Fruit fly (Drosophila melanogaster) S2 (cell line): ENCODE measurements around the gene psh.

Experiments
- CG8478 ChIP-seq: fragments of >200 bp; optimal IDR thresholded peaks from 2 replicates; lab custom pipeline; 2018
- CTCF ChIP-seq, 2 experiments: fragments of >200 bp; optimal IDR thresholded peaks; 2 replicates each; lab custom pipeline; 2018

DNA sequence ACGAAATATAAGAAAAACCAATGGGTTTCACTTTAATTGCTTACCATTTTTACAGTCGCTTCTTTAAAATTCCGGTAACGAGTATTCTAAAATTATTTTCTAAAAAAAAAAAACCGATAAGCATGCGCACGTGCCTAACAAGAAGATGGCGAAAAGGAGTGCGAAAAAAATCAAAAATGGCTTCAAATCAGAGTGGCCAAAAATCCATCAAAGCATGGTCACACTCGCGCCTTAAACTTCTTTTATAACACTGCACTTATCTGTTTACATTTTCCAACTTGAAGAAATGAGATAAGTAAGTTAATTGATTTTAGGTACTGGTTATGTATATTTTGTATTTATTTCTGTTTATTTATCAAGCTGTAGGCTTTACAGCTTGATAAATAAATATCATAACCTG, 26.4 kb downstream of the psh start, which contains the start of gene CG43843:
- TF ChIP-seq CTCF (optimal IDR thresholded peaks at IDR 0.05; lab: Kevin White, UChicago) (no peak), CG8478 (lab: Kevin White, UChicago) (no peak)
